Fruit fly (Drosophila melanogaster) whole organism, embryonic: Measurements from ENCODE around the gene NimC1.
A peak's percentile ranks its signal among the peaks of the same experiment; 100 is the strongest.

Source experiments
- Abd-B ChIP-seq: fragments of 200-800 bp; sonication (Bioruptor generic); optimal IDR thresholded peaks from 2 replicates; lab custom pipeline; 2018; ENCODE audit warnings: missing biosample characterization, mild to moderate bottlenecking, missing genetic modification characterization, moderate library complexity
- Atf6 ChIP-seq: fragments of 200-800 bp; sonication (Bioruptor generic); IDR thresholded peaks from 2 replicates; pipeline ENCODE4 v1.3.6; 2022; ENCODE audit warnings: missing biosample characterization, missing genetic modification characterization
- B-H1 ChIP-seq: fragments of 200-800 bp; sonication (Bioruptor generic); IDR thresholded peaks from 3 replicates; pipeline ENCODE4 v1.3.6; 2022; ENCODE audit warnings: missing biosample characterization, missing genetic modification characterization
- B-H2 ChIP-seq: fragments of 200-800 bp; sonication (Bioruptor generic); optimal IDR thresholded peaks from 2 replicates; lab custom pipeline; 2018; ENCODE audit warnings: missing biosample characterization, mild to moderate bottlenecking, missing genetic modification characterization
- CG10209 ChIP-seq: fragments of 200-800 bp; sonication (Bioruptor generic); optimal IDR thresholded peaks from 3 replicates; lab custom pipeline; 2017; ENCODE audit warnings: missing biosample characterization, mild to moderate bottlenecking, missing genetic modification characterization, missing genetic modification reagents
- CG11504 ChIP-seq: fragments of 200-800 bp; sonication (Bioruptor generic); optimal IDR thresholded peaks from 3 replicates; lab custom pipeline; 2019; ENCODE audit warnings: missing biosample characterization, mild to moderate bottlenecking, missing genetic modification characterization, moderate library complexity
- CG11723 ChIP-seq: fragments of 200-800 bp; sonication (Bioruptor generic); optimal IDR thresholded peaks from 2 replicates; lab custom pipeline; 2017; ENCODE audit warnings: missing biosample characterization, mild to moderate bottlenecking, missing genetic modification characterization
- CG12104 ChIP-seq: fragments of 200-800 bp; sonication (Bioruptor generic); optimal IDR thresholded peaks from 3 replicates; lab custom pipeline; 2016; ENCODE audit warnings: missing biosample characterization, missing genetic modification characterization
- CG12942 ChIP-seq: fragments of 200-800 bp; sonication (Bioruptor generic); optimal IDR thresholded peaks from 3 replicates; lab custom pipeline; 2016; ENCODE audit warnings: missing biosample characterization, missing genetic modification characterization
- CG13424 ChIP-seq: fragments of 200-800 bp; sonication (Bioruptor generic); optimal IDR thresholded peaks from 2 replicates; lab custom pipeline; 2019; ENCODE audit warnings: missing biosample characterization, mild to moderate bottlenecking, missing genetic modification characterization, moderate library complexity
- CG17359 ChIP-seq: fragments of 200-800 bp; sonication (Bioruptor generic); optimal IDR thresholded peaks from 3 replicates; lab custom pipeline; 2018; ENCODE audit warnings: missing biosample characterization, mild to moderate bottlenecking, missing genetic modification characterization, moderate library complexity
- CG1832 ChIP-seq: fragments of 200-800 bp; sonication (Bioruptor generic); optimal IDR thresholded peaks from 2 replicates; lab custom pipeline; 2017; ENCODE audit warnings: missing biosample characterization, mild to moderate bottlenecking, missing genetic modification characterization, inconsistent platforms
- CG2889 ChIP-seq: fragments of 200-800 bp; sonication (Bioruptor generic); IDR thresholded peaks from 3 replicates; pipeline ENCODE4 v1.3.6; 2022; ENCODE audit warnings: missing biosample characterization, missing genetic modification characterization
- CG30403 ChIP-seq: fragments of 200-800 bp; sonication (Bioruptor generic); optimal IDR thresholded peaks from 3 replicates; lab custom pipeline; 2016; ENCODE audit warnings: missing biosample characterization, missing genetic modification characterization
- CG31441 ChIP-seq: fragments of 200-800 bp; sonication (Bioruptor generic); IDR thresholded peaks from 2 replicates; pipeline ENCODE4 v1.3.6; 2022; ENCODE audit warnings: missing biosample characterization, missing genetic modification characterization
- CG34224 ChIP-seq: fragments of 200-800 bp; sonication (Bioruptor generic); IDR thresholded peaks from 3 replicates; pipeline ENCODE4 v1.3.6; 2022; ENCODE audit warnings: missing biosample characterization, missing genetic modification characterization; ENCODE audit not compliant: partially characterized antibody
- CG34376 ChIP-seq: fragments of 200-800 bp; sonication (Bioruptor generic); optimal IDR thresholded peaks from 2 replicates; lab custom pipeline; 2018; ENCODE audit warnings: missing biosample characterization, mild to moderate bottlenecking, missing genetic modification characterization
- CG4730 ChIP-seq: fragments of 200-800 bp; sonication (Bioruptor generic); IDR thresholded peaks from 2 replicates; pipeline ENCODE4 v1.3.6; 2022; ENCODE audit warnings: missing biosample characterization, missing genetic modification characterization
- CG4820 ChIP-seq: fragments of 200-800 bp; sonication (Bioruptor generic); optimal IDR thresholded peaks from 3 replicates; lab custom pipeline; 2016; ENCODE audit warnings: missing biosample characterization, missing genetic modification characterization
- CG7271 ChIP-seq: fragments of 200-800 bp; sonication (Bioruptor generic); optimal IDR thresholded peaks from 2 replicates; lab custom pipeline; 2018; ENCODE audit warnings: missing biosample characterization, mild to moderate bottlenecking, missing genetic modification characterization, moderate library complexity
- CG7556 ChIP-seq: fragments of 200-800 bp; sonication (Bioruptor generic); optimal IDR thresholded peaks from 2 replicates; lab custom pipeline; 2017; ENCODE audit warnings: missing biosample characterization, mild to moderate bottlenecking, missing genetic modification characterization
- CG8478 ChIP-seq: fragments of >200 bp; optimal IDR thresholded peaks from 2 replicates; lab custom pipeline; 2018
- CG8924 ChIP-seq: fragments of 200-800 bp; optimal IDR thresholded peaks from 3 replicates; lab custom pipeline; 2019; ENCODE audit warnings: missing biosample characterization, mild to moderate bottlenecking, missing genetic modification characterization, moderate library complexity
- E2f1 ChIP-seq: fragments of 200-800 bp; sonication (Bioruptor generic); IDR thresholded peaks from 2 replicates; pipeline ENCODE4 v1.3.6; 2022; ENCODE audit warnings: missing biosample characterization, missing genetic modification characterization
- Ets97D ChIP-seq: fragments of 200-800 bp; sonication (Bioruptor generic); optimal IDR thresholded peaks from 3 replicates; lab custom pipeline; 2016; ENCODE audit warnings: missing biosample characterization, missing genetic modification characterization
- Hand ChIP-seq: fragments of 200-800 bp; sonication (Bioruptor generic); optimal IDR thresholded peaks from 2 replicates; lab custom pipeline; 2017; ENCODE audit warnings: mild to moderate bottlenecking, missing biosample characterization, missing genetic modification reagents, missing genetic modification characterization
- Hr3 ChIP-seq: fragments of 200-800 bp; sonication (Bioruptor generic); optimal IDR thresholded peaks from 3 replicates; lab custom pipeline; 2016; ENCODE audit warnings: missing biosample characterization, missing genetic modification characterization
- Hr39 ChIP-seq: fragments of >200 bp; optimal IDR thresholded peaks from 2 replicates; lab custom pipeline; 2017
- Hr78 ChIP-seq, 2 experiments: fragments of 200-800 bp in 1 of 2; fragments of >200 bp in 1 of 2; sonication (Bioruptor generic) in 1 of 2; optimal IDR thresholded peaks; 2 replicates each; lab custom pipeline; 2017 to 2019; ENCODE audit warnings: missing biosample characterization in 2 of 2, missing genetic modification characterization in 2 of 2, mild to moderate bottlenecking in 1 of 2, moderate library complexity in 1 of 2
- MBD-R2 ChIP-seq: fragments of 200-800 bp; sonication (Bioruptor generic); IDR thresholded peaks from 2 replicates; pipeline ENCODE4 v1.3.6; 2022; ENCODE audit warnings: missing biosample characterization, missing genetic modification characterization
- Mad ChIP-seq: fragments of 200-800 bp; sonication (Bioruptor generic); optimal IDR thresholded peaks from 2 replicates; lab custom pipeline; 2016; ENCODE audit warnings: missing biosample characterization, missing genetic modification characterization
- Mrtf ChIP-seq: fragments of 200-800 bp; sonication (Bioruptor generic); IDR thresholded peaks from 3 replicates; pipeline ENCODE4 v1.3.6; 2022; ENCODE audit warnings: missing biosample characterization, missing genetic modification characterization
- Opbp ChIP-seq: fragments of 200-800 bp; sonication (Bioruptor generic); IDR thresholded peaks from 3 replicates; pipeline ENCODE4 v1.3.6; 2022; ENCODE audit warnings: missing biosample characterization, missing genetic modification characterization; ENCODE audit not compliant: partially characterized antibody
- Pdp1 ChIP-seq, 2 experiments: fragments of 200-800 bp; sonication (Bioruptor generic); optimal IDR thresholded peaks; 3 replicates each; lab custom pipeline; 2016; ENCODE audit warnings: missing biosample characterization in 2 of 2, missing genetic modification characterization in 2 of 2, mild to moderate bottlenecking in 1 of 2, moderate library complexity in 1 of 2
- Tbp ChIP-seq: fragments of >200 bp; optimal IDR thresholded peaks from 2 replicates; lab custom pipeline; 2018; ENCODE audit warnings: missing biosample characterization, missing genetic modification characterization
- Trl ChIP-seq, 3 experiments: fragments of >200 bp in 2 of 3; fragments of 200-800 bp in 1 of 3; sonication (Bioruptor generic) in 1 of 3; optimal IDR thresholded peaks; 2 replicates in 1 of 3; 3 replicates in 2 of 3; lab custom pipeline; 2016 to 2017; ENCODE audit warnings: missing biosample characterization in 1 of 3, missing genetic modification characterization in 1 of 3
- ab ChIP-seq: fragments of 200-800 bp; sonication (Bioruptor generic); optimal IDR thresholded peaks from 2 replicates; lab custom pipeline; 2016; ENCODE audit warnings: missing biosample characterization, missing genetic modification characterization
- al ChIP-seq: fragments of 200-800 bp; sonication (Bioruptor generic); IDR thresholded peaks from 2 replicates; pipeline ENCODE4 v1.3.6; 2022; ENCODE audit warnings: missing biosample characterization, missing genetic modification characterization
- aop ChIP-seq: fragments of 200-800 bp; sonication (Bioruptor generic); IDR thresholded peaks from 2 replicates; pipeline ENCODE4 v1.3.6; 2022; ENCODE audit warnings: missing biosample characterization, missing genetic modification characterization
- fd96Cb ChIP-seq: fragments of 200-800 bp; sonication (Bioruptor generic); optimal IDR thresholded peaks from 2 replicates; lab custom pipeline; 2018; ENCODE audit warnings: missing biosample characterization, mild to moderate bottlenecking, missing genetic modification characterization, moderate library complexity
- h ChIP-seq: fragments of >200 bp; optimal IDR thresholded peaks from 2 replicates; lab custom pipeline; 2017
- inv ChIP-seq: fragments of 200-800 bp; sonication (Bioruptor generic); IDR thresholded peaks from 2 replicates; pipeline ENCODE4 v1.3.6; 2022; ENCODE audit warnings: missing biosample characterization, missing genetic modification characterization; ENCODE audit not compliant: partially characterized antibody
- klu ChIP-seq: fragments of 200-800 bp; sonication (Bioruptor generic); IDR thresholded peaks from 2 replicates; pipeline ENCODE4 v1.3.6; 2022; ENCODE audit warnings: missing biosample characterization, missing genetic modification characterization
- nau ChIP-seq: fragments of 200-800 bp; sonication (Bioruptor generic); optimal IDR thresholded peaks from 3 replicates; lab custom pipeline; 2017; ENCODE audit warnings: missing biosample characterization, mild to moderate bottlenecking, missing genetic modification characterization, missing genetic modification reagents
- onecut ChIP-seq: fragments of 200-800 bp; sonication (Bioruptor generic); IDR thresholded peaks from 2 replicates; pipeline ENCODE4 v1.3.6; 2022; ENCODE audit warnings: missing biosample characterization, missing genetic modification characterization
- tna ChIP-seq: fragments of 200-800 bp; sonication (Bioruptor generic); IDR thresholded peaks from 2 replicates; pipeline ENCODE4 v1.3.6; 2022; ENCODE audit warnings: missing biosample characterization, missing genetic modification characterization; ENCODE audit not compliant: partially characterized antibody
- toy ChIP-seq: fragments of 200-800 bp; sonication (Bioruptor generic); IDR thresholded peaks from 2 replicates; pipeline ENCODE4 v1.3.6; 2022; ENCODE audit warnings: missing biosample characterization, missing genetic modification characterization
- tup ChIP-seq: fragments of 200-800 bp; sonication (Bioruptor generic); optimal IDR thresholded peaks from 2 replicates; lab custom pipeline; 2016; ENCODE audit warnings: missing biosample characterization, mild to moderate bottlenecking, missing genetic modification characterization, moderate library complexity
- z ChIP-seq: fragments of 200-800 bp; sonication (Bioruptor generic); IDR thresholded peaks from 3 replicates; pipeline ENCODE4 v1.3.6; 2022; ENCODE audit warnings: missing biosample characterization, missing genetic modification characterization

NimC1 gene

dm6 chr2L:14020875-14021643 lies 44.5 kb upstream of the NimC1 start (continued):
- no peak for TF ChIP-seq Trl (optimal IDR thresholded peaks at IDR 0.05; lab: Kevin White, UChicago)
- peak; percentile 6 for TF ChIP-seq Trl (GFP tag; optimal IDR thresholded peaks at IDR 0.05; lab: Kevin White, UChicago)
- TF ChIP-seq CG31441 (GFP tag; lab: Robert Waterston, UW), result peak; percentile 87
- TF ChIP-seq Abd-B (GFP tag; lab: Kevin White, UChicago), result peak; percentile 53
- TF ChIP-seq B-H1 (GFP tag; lab: Robert Waterston, UW), result peak; percentile 49
- 0 out of 2 replicates have a peak, but pooled peaks have one; percentile 18 for TF ChIP-seq onecut
- peak; percentile 66 for TF ChIP-seq CG17359
- no peak for TF ChIP-seq tna (GFP tag; lab: Robert Waterston, UW)
- peak; percentile 91 for TF ChIP-seq CG7556 (GFP tag; lab: Kevin White, UChicago)
- TF ChIP-seq Mad (GFP tag; lab: Kevin White, UChicago), result peak; percentile 24
- TF ChIP-seq Hand (GFP tag; lab: Kevin White, UChicago), result no peak
- peak; percentile 36; the same call in 1 of the 3 replicates for TF ChIP-seq Mrtf
- TF ChIP-seq al (GFP tag; lab: Robert Waterston, UW), result 0 out of 2 replicates have a peak, but pooled peaks have one; percentile 3
- TF ChIP-seq MBD-R2 (GFP tag; lab: Robert Waterston, UW), result peak; percentile 36; the same call in 1 of the 2 replicates
- TF ChIP-seq CG2889, result no peak
- TF ChIP-seq z (GFP tag; lab: Robert Waterston, UW), result no peak
- TF ChIP-seq CG8924 (tag; lab: Kevin White, UChicago), result peak; percentile 85
- no peak for TF ChIP-seq toy (GFP tag; lab: Robert Waterston, UW)
- peak; percentile 68 for TF ChIP-seq CG12104
- peak; percentile 66 for TF ChIP-seq fd96Cb (tag; lab: Kevin White, UChicago)
- TF ChIP-seq Tbp (GFP tag; lab: Kevin White, UChicago), result no peak
- no peak; the same call in 1 of the 2 replicates for TF ChIP-seq klu (GFP tag; lab: Robert Waterston, UW)
- TF ChIP-seq Opbp (GFP tag; lab: Robert Waterston, UW), result no peak
- peak; percentile 0 to 47 for TF ChIP-seq Pdp1 (GFP tag; optimal IDR thresholded peaks at IDR 0.05; lab: Kevin White, UChicago)
- no peak; the same call in 1 of the 2 replicates for TF ChIP-seq Atf6 (GFP tag; lab: Robert Waterston, UW)
- TF ChIP-seq ab (GFP tag; lab: Kevin White, UChicago), result no peak
- TF ChIP-seq CG10209 (GFP tag; lab: Kevin White, UChicago), result peak; percentile 48
- no peak for TF ChIP-seq CG8478 (lab: Kevin White, UChicago)
- peak; percentile 44 for TF ChIP-seq Hr3
- no peak for TF ChIP-seq Hr39 (lab: Kevin White, UChicago)
- TF ChIP-seq CG12942, result peak; percentile 14
- peak; percentile 71 for TF ChIP-seq CG30403 (GFP tag; lab: Kevin White, UChicago)
- no peak for TF ChIP-seq Hr78 (GFP tag; optimal IDR thresholded peaks at IDR 0.05; lab: Kevin White, UChicago)
- TF ChIP-seq E2f1 (GFP tag; lab: Robert Waterston, UW), result peak; percentile 62
- TF ChIP-seq CG34376, result no peak
- TF ChIP-seq B-H2, result no peak
- peak; percentile 74 for TF ChIP-seq CG13424 (tag; lab: Kevin White, UChicago)
- TF ChIP-seq nau (GFP tag; lab: Kevin White, UChicago), result no peak
- no peak for TF ChIP-seq inv (GFP tag; lab: Robert Waterston, UW)
- peak; percentile 81 for TF ChIP-seq CG11504 (tag; lab: Kevin White, UChicago)
- TF ChIP-seq CG1832, result no peak
- TF ChIP-seq Ets97D (GFP tag; lab: Kevin White, UChicago), result peak; percentile 2
- TF ChIP-seq CG4820 (GFP tag; lab: Kevin White, UChicago), result peak; percentile 13
- no peak for TF ChIP-seq CG34224 (GFP tag; lab: Robert Waterston, UW)
- TF ChIP-seq CG7271 (tag; lab: Kevin White, UChicago), result peak; percentile 60
- TF ChIP-seq tup (GFP tag; lab: Kevin White, UChicago), result no peak
- TF ChIP-seq aop (GFP tag; lab: Robert Waterston, UW), result 0 out of 2 replicates have a peak, but pooled peaks have one; percentile 22
- TF ChIP-seq h (lab: Kevin White, UChicago), result no peak
- peak; percentile 52 for TF ChIP-seq CG4730
- TF ChIP-seq CG11723 (GFP tag; lab: Kevin White, UChicago), result no peak
